Fruit fly (Drosophila melanogaster): ENCODE data around the gene Fhos.
A peak's percentile ranks its signal among the peaks of the same experiment; 100 is the strongest.

The Fhos gene

DNA sequence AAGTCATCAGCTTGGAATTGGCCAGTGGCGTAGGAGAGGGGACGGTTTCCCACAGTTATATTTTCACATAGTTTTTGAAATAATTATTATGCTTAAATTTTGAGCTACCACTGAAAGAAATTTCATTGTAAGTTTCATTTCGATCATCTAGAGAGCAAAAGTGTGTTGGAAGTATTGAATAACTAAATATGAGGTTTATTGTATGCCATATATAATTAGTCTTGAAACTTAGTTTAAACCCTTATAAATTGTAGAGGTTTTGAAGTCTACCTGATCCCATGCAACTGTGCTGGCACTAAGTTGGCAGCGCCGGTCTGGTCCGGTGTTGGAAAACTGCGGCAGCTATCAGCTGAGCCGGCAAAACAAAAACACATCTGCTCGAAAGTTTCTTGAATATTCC is 32.3 kb upstream of the Fhos start, which contains the start of the genes CG32022 and CG6511 (continued):
- TF ChIP-seq tap (tag; optimal IDR thresholded peaks at IDR 0.05) (peak; percentile 94), nerfin-1 (tag; optimal IDR thresholded peaks at IDR 0.05) (peak; percentile 96), Ssrp (tag; optimal IDR thresholded peaks at IDR 0.05) (peak; percentile 97), Tbp (GFP tag; optimal IDR thresholded peaks at IDR 0.05) (no peak), CG34422 (GFP tag; IDR thresholded peaks at IDR 0.05) (peak; percentile 97), CG10366 (GFP tag; IDR thresholded peaks at IDR 0.05) (peak; percentile 95), CG9932 (GFP tag; IDR thresholded peaks at IDR 0.05) (peak; percentile 99), CG12155 (GFP tag; optimal IDR thresholded peaks at IDR 0.05) (peak; percentile 97), tll (GFP tag; optimal IDR thresholded peaks at IDR 0.05) (peak; percentile 97), CG9609 (GFP tag; optimal IDR thresholded peaks at IDR 0.05) (peak; percentile 98), CG14441 (GFP tag; IDR thresholded peaks at IDR 0.05) (peak; percentile 95), CG1603 (tag; optimal IDR thresholded peaks at IDR 0.05) (peak; percentile 89), lilli (GFP tag; optimal IDR thresholded peaks at IDR 0.05) (peak; percentile 99), dati (GFP tag; IDR thresholded peaks at IDR 0.05) (no peak; the same call in 1 of the 2 replicates), HmgD (GFP tag; optimal IDR thresholded peaks at IDR 0.05) (peak; percentile 95), Mrtf (GFP tag; IDR thresholded peaks at IDR 0.05) (peak; percentile 95), sd (tag; optimal IDR thresholded peaks at IDR 0.05) (peak; percentile 97), CG10654 (GFP tag; optimal IDR thresholded peaks at IDR 0.05) (peak; percentile 97), gcm2 (GFP tag; optimal IDR thresholded peaks at IDR 0.05) (peak; percentile 90), Fer2 (tag; optimal IDR thresholded peaks at IDR 0.05) (peak; percentile 96), kay (GFP tag; optimal IDR thresholded peaks at IDR 0.05) (peak; percentile 96), CG17186 (GFP tag; optimal IDR thresholded peaks at IDR 0.05) (peak; percentile 70), inv (GFP tag; IDR thresholded peaks at IDR 0.05; ENCODE audit: partially characterized antibody) (no peak), Med (GFP tag) (peak; percentile 99), vvl (GFP tag; IDR thresholded peaks at IDR 0.05) (peak; percentile 95), Lpt (GFP tag; optimal IDR thresholded peaks at IDR 0.05) (no peak), HmgZ (tag; optimal IDR thresholded peaks at IDR 0.05) (peak; percentile 98), wek (GFP tag; optimal IDR thresholded peaks at IDR 0.05) (peak; percentile 78), Myb (GFP tag; optimal IDR thresholded peaks at IDR 0.05) (peak; percentile 88), CG34376 (GFP tag; optimal IDR thresholded peaks at IDR 0.05) (peak; percentile 97), CG10147 (GFP tag; optimal IDR thresholded peaks at IDR 0.05) (peak; percentile 97), CG6654 (GFP tag; optimal IDR thresholded peaks at IDR 0.05) (peak; percentile 89), corto (GFP tag; optimal IDR thresholded peaks at IDR 0.05) (peak; percentile 75), CG18476 (GFP tag; optimal IDR thresholded peaks at IDR 0.05) (peak; percentile 94), nom (GFP tag; optimal IDR thresholded peaks at IDR 0.05) (peak; percentile 89), CG17912 (GFP tag; optimal IDR thresholded peaks at IDR 0.05) (peak; percentile 86), Stat92E (GFP tag; optimal IDR thresholded peaks at IDR 0.05) (peak in 1 of 3 experiments; percentile 88), sr (GFP tag; IDR thresholded peaks at IDR 0.05) (peak; percentile 58; the same call in 1 of the 3 replicates), danr (GFP tag; IDR thresholded peaks at IDR 0.05) (peak; percentile 92), Awh (GFP tag; IDR thresholded peaks at IDR 0.05) (peak; percentile 90), crc (GFP tag; optimal IDR thresholded peaks at IDR 0.05) (peak; percentile 94), otp (GFP tag; IDR thresholded peaks at IDR 0.05) (peak; percentile 84), Drgx (GFP tag; IDR thresholded peaks at IDR 0.05) (peak; percentile 96), zen2 (GFP tag; IDR thresholded peaks at IDR 0.05; ENCODE audit: partially characterized antibody) (no peak), pita (GFP tag; optimal IDR thresholded peaks at IDR 0.05) (no peak), al (GFP tag; IDR thresholded peaks at IDR 0.05) (peak; percentile 96), Hr51 (GFP tag; optimal IDR thresholded peaks at IDR 0.05) (peak; percentile 97), fu2 (GFP tag; optimal IDR thresholded peaks at IDR 0.05) (peak; percentile 98), Atf6 (GFP tag; IDR thresholded peaks at IDR 0.05) (peak; percentile 95), emc (GFP tag; optimal IDR thresholded peaks at IDR 0.05) (peak; percentile 93), CkIIα-i1 (GFP tag; IDR thresholded peaks at IDR 0.05) (peak; percentile 76)

Data from whole organism, embryonic.